Fruit fly (Drosophila melanogaster) whole organism: ENCODE measurements around the gene CG43116.

Source experiments
- CG8478 ChIP-seq: fragments of >200 bp; optimal IDR thresholded peaks from 2 replicates; lab custom pipeline; 2018; ENCODE audit warnings: inconsistent platforms
- Dll ChIP-seq: fragments of >200 bp; optimal IDR thresholded peaks from 2 replicates; lab custom pipeline; 2017
- EcR ChIP-seq, 2 experiments: fragments of >200 bp; optimal IDR thresholded peaks; 2 replicates each; lab custom pipeline; 2017; ENCODE audit warnings: missing biosample characterization in 2 of 2, missing genetic modification characterization in 2 of 2, missing genetic modification reagents in 2 of 2
- pan ChIP-seq: fragments of >200 bp; optimal IDR thresholded peaks from 2 replicates; lab custom pipeline; 2017
- psq ChIP-seq: fragments of >200 bp; optimal IDR thresholded peaks from 2 replicates; lab custom pipeline; 2017
- usp ChIP-seq: fragments of >200 bp; optimal IDR thresholded peaks from 2 replicates; lab custom pipeline; 2017; ENCODE audit warnings: missing biosample characterization, missing genetic modification characterization, mixed read lengths

The CG43116 gene

dm6 chr3R:25968486-25968885 is 28.3 kb downstream of the CG43116 start:
- no peak for TF ChIP-seq CG8478 (lab: Kevin White, UChicago)
- TF ChIP-seq Dll = no peak
- no peak for TF ChIP-seq usp
- no peak for TF ChIP-seq psq
- TF ChIP-seq pan = no peak
- no peak for TF ChIP-seq EcR (GFP tag; optimal IDR thresholded peaks at IDR 0.05; lab: Kevin White, UChicago)

DNA sequence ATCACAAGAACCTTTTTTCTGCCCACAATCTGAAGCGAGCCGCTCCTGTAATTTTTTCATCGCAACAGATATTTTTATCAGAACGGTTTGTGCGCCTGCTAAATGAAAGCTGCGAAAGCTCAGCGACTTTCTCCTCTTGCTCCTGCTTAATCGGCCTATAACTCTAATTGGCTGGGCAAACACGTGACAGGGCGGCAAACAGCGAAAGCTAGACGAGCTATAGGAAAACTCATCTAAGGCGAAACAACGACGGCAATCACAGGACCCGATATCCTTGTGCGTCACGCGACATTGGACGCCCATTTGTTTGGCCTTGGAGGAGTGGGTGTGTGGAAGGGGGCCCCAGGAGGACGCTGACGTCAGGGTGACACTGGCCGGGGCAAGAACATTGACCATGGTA is 29.9 kb downstream of the CG43116 start:
- TF ChIP-seq Dll (no peak), usp (no peak), psq (no peak), pan (no peak), CG8478 (lab: Kevin White, UChicago) (no peak), EcR (GFP tag; optimal IDR thresholded peaks at IDR 0.05; lab: Kevin White, UChicago) (no peak)

DNA sequence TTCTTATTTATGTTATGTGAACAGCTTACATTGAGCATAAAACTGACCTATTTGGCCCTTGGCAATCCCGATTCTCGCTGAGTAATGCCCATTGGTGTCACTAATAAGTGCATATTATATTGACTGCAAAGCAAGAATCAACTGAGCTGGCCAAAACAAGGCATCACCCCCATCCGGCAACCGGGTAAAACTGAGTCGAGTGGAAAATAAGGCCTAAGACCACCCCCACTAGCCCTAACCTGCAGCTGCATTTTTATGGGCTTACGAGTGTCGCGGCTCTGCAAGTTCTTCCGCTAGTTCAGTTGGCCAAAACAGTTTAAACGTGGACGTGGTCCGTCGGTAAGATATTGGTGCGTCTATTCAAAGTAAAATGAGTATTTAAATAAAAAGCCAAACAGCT is 35.1 kb downstream of the CG43116 start, which contains the start of gene boss:
boss (plus strand) TSS at position 301 of the 400 bp plus-strand sequence.
- TF ChIP-seq EcR (GFP tag; optimal IDR thresholded peaks at IDR 0.05; lab: Kevin White, UChicago) (no peak), CG8478 (lab: Kevin White, UChicago) (no peak), pan (no peak), Dll (no peak), psq (no peak), usp (no peak)

- TF ChIP-seq EcR (GFP tag; optimal IDR thresholded peaks at IDR 0.05; lab: Kevin White, UChicago) (no peak), pan (no peak), usp (no peak), psq (no peak), Dll (no peak), CG8478 (lab: Kevin White, UChicago) (no peak)
Measured at dm6 chr3R:25958979-25959378, 37.8 kb downstream of the CG43116 start, which contains the start of gene CG14540. TSS of gene CG14540 (plus strand) at chr3R:25959279.

DNA sequence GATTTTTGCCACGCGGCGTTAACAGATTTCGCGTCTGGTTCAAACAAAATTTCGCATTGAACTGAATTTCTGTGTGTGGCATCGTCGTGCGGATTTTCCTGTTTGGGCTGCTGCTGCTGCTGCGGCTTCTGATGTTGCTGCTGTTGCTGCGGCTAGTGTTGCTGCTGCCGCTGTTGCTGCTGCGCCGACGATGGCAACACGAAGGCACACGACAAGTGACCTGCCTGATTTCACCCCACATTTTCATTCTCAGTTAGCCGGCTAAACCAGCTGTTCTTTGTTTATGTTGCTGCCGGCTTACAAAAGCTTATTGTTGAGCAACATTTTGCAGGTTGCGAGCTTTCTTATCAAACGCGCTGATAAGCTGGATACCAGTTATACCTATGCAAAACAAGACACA is 40.7 kb downstream of the CG43116 start, which contains the start of gene CCAP-R:
CCAP-R (minus strand) TSS at position 179 of the 400 bp plus-strand sequence.
- TF ChIP-seq EcR (GFP tag; optimal IDR thresholded peaks at IDR 0.05; lab: Kevin White, UChicago) = no peak
- no peak for TF ChIP-seq pan
- no peak for TF ChIP-seq CG8478 (lab: Kevin White, UChicago)
- no peak for TF ChIP-seq psq
- no peak for TF ChIP-seq usp
- no peak for TF ChIP-seq Dll
